Fruit fly (Drosophila melanogaster) whole organism, wandering third instar larva: Measurements from ENCODE around the gene Spec2.

Source experiments
- Abd-B ChIP-seq: fragments of >200 bp; optimal IDR thresholded peaks from 2 replicates; lab custom pipeline; 2017; ENCODE audit warnings: missing biosample characterization, missing genetic modification characterization
- CG32264 ChIP-seq: fragments of 200-800 bp; sonication (Bioruptor generic); optimal IDR thresholded peaks from 2 replicates; lab custom pipeline; 2016; ENCODE audit warnings: missing biosample characterization, missing genetic modification characterization
- CG9705 ChIP-seq: fragments of 200-800 bp; sonication (Bioruptor generic); optimal IDR thresholded peaks from 2 replicates; lab custom pipeline; 2018; ENCODE audit warnings: missing biosample characterization, mild to moderate bottlenecking, missing genetic modification characterization
- CrebA ChIP-seq: fragments of 200-800 bp; sonication (Bioruptor generic); optimal IDR thresholded peaks from 2 replicates; lab custom pipeline; 2016; ENCODE audit warnings: missing biosample characterization, mild to moderate bottlenecking, missing genetic modification characterization, borderline replicate concordance
- Dfd ChIP-seq: fragments of >200 bp; optimal IDR thresholded peaks from 2 replicates; lab custom pipeline; 2017; ENCODE audit warnings: missing biosample characterization, missing genetic modification characterization
- Dif ChIP-seq: fragments of 200-275, 200-300 bp; sonication (Bioruptor generic); optimal IDR thresholded peaks from 2 replicates; lab custom pipeline; 2018; ENCODE audit warnings: missing biosample characterization, missing genetic modification characterization; ENCODE audit not compliant: partially characterized antibody
- GATAd ChIP-seq: sonication (Bioruptor generic); optimal IDR thresholded peaks from 2 replicates; lab custom pipeline; 2016; ENCODE audit warnings: missing biosample characterization, missing genetic modification characterization
- HLH106 ChIP-seq: fragments of 200-800 bp; optimal IDR thresholded peaks from 3 replicates; lab custom pipeline; 2019; ENCODE audit warnings: missing biosample characterization, mild to moderate bottlenecking, missing genetic modification characterization, moderate library complexity
- Hnf4 ChIP-seq: fragments of 200-800 bp; sonication (Bioruptor generic); optimal IDR thresholded peaks from 2 replicates; lab custom pipeline; 2016; ENCODE audit warnings: missing biosample characterization, mild to moderate bottlenecking, missing genetic modification characterization
- Hr78 ChIP-seq: fragments of >200 bp; optimal IDR thresholded peaks from 2 replicates; lab custom pipeline; 2017; ENCODE audit warnings: missing biosample characterization, missing genetic modification characterization
- Hr83 ChIP-seq: fragments of 200-300 bp; sonication (Bioruptor generic); optimal IDR thresholded peaks from 2 replicates; lab custom pipeline; 2016; ENCODE audit warnings: missing biosample characterization, mild to moderate bottlenecking, missing genetic modification characterization, moderate library complexity; ENCODE audit not compliant: poor library complexity, severe bottlenecking
- Jra ChIP-seq: sonication (Bioruptor generic); optimal IDR thresholded peaks from 2 replicates; lab custom pipeline; 2016; ENCODE audit warnings: missing biosample characterization, missing genetic modification characterization
- Mio ChIP-seq: sonication (Bioruptor generic); optimal IDR thresholded peaks from 2 replicates; lab custom pipeline; 2016; ENCODE audit warnings: missing biosample characterization, missing genetic modification characterization
- Myc ChIP-seq: fragments of >200 bp; optimal IDR thresholded peaks from 2 replicates; lab custom pipeline; 2017
- N ChIP-seq: fragments of >200 bp; optimal IDR thresholded peaks from 2 replicates; lab custom pipeline; 2018; ENCODE audit warnings: missing biosample characterization, missing external identifiers, missing genetic modification characterization
- OdsH ChIP-seq: fragments of 200-800 bp; sonication (Bioruptor generic); optimal IDR thresholded peaks from 2 replicates; lab custom pipeline; 2016; ENCODE audit warnings: missing biosample characterization, mild to moderate bottlenecking, missing genetic modification characterization
- Rel ChIP-seq, 2 experiments: fragments of 200-800 bp; sonication (Bioruptor generic) in 1 of 2; optimal IDR thresholded peaks; 2 replicates in 1 of 2; 3 replicates in 1 of 2; lab custom pipeline; 2016 to 2019; ENCODE audit warnings: mild to moderate bottlenecking in 2 of 2, missing biosample characterization in 2 of 2, missing genetic modification characterization in 2 of 2, moderate library complexity in 1 of 2
- Sp1 ChIP-seq: fragments of 200-800 bp; sonication (Bioruptor generic); optimal IDR thresholded peaks from 3 replicates; lab custom pipeline; 2019; ENCODE audit warnings: missing biosample characterization, mild to moderate bottlenecking, missing genetic modification characterization, moderate library complexity
- Vsx2 ChIP-seq: fragments of 200-300, 225-300 bp; sonication (Bioruptor generic); optimal IDR thresholded peaks from 2 replicates; lab custom pipeline; 2018; ENCODE audit warnings: missing biosample characterization, missing genetic modification characterization; ENCODE audit not compliant: partially characterized antibody
- br ChIP-seq: fragments of 200-800 bp; sonication (Bioruptor generic); optimal IDR thresholded peaks from 2 replicates; lab custom pipeline; 2016; ENCODE audit warnings: missing biosample characterization, missing genetic modification characterization
- brk ChIP-seq: fragments of 200-800 bp; sonication (Bioruptor generic); optimal IDR thresholded peaks from 2 replicates; lab custom pipeline; 2016; ENCODE audit warnings: missing biosample characterization, mild to moderate bottlenecking, missing genetic modification characterization
- dl ChIP-seq, 2 experiments: fragments of 175-275, 200-275 bp in 1 of 2; fragments of 200-275 bp in 1 of 2; sonication (Bioruptor generic); optimal IDR thresholded peaks; lab custom pipeline; 2018; ENCODE audit warnings: mild to moderate bottlenecking in 2 of 2, missing biosample characterization in 2 of 2, missing genetic modification characterization in 2 of 2, moderate library complexity in 2 of 2; ENCODE audit not compliant: partially characterized antibody in 2 of 2, insufficient read depth in 1 of 2
- dmrt93B ChIP-seq: fragments of 200-800 bp; sonication (Bioruptor generic); optimal IDR thresholded peaks from 2 replicates; lab custom pipeline; 2018; ENCODE audit warnings: missing biosample characterization, mild to moderate bottlenecking, missing genetic modification characterization
- dsf ChIP-seq: sonication (Bioruptor generic); optimal IDR thresholded peaks from 2 replicates; lab custom pipeline; 2016; ENCODE audit warnings: missing biosample characterization, missing genetic modification characterization, borderline replicate concordance
- ey ChIP-seq: fragments of 200-800 bp; sonication (Bioruptor generic); optimal IDR thresholded peaks from 2 replicates; lab custom pipeline; 2016; ENCODE audit warnings: missing biosample characterization, missing genetic modification characterization
- foxo ChIP-seq, 2 experiments: fragments of 200-800 bp; sonication (Bioruptor generic); optimal IDR thresholded peaks; 2 replicates in 1 of 2; 3 replicates in 1 of 2; lab custom pipeline; 2016 to 2017; ENCODE audit warnings: missing biosample characterization in 2 of 2, missing genetic modification characterization in 2 of 2
- fru ChIP-seq: fragments of 200-800 bp; sonication (Bioruptor generic); optimal IDR thresholded peaks from 3 replicates; lab custom pipeline; 2016; ENCODE audit warnings: missing biosample characterization, mild to moderate bottlenecking, missing genetic modification characterization
- h ChIP-seq: fragments of 200-800 bp; sonication (Bioruptor generic); optimal IDR thresholded peaks from 3 replicates; lab custom pipeline; 2016; ENCODE audit warnings: missing biosample characterization, mild to moderate bottlenecking, missing genetic modification characterization
- jim ChIP-seq: fragments of 175-275, 200-325 bp; sonication (Bioruptor generic); optimal IDR thresholded peaks from 2 replicates; lab custom pipeline; 2016; ENCODE audit warnings: missing biosample characterization, mild to moderate bottlenecking, missing genetic modification characterization
- lola ChIP-seq: fragments of >200 bp; optimal IDR thresholded peaks from 2 replicates; lab custom pipeline; 2017; ENCODE audit warnings: missing biosample characterization, missing genetic modification characterization
- pan ChIP-seq: fragments of >200 bp; optimal IDR thresholded peaks from 2 replicates; lab custom pipeline; 2017
- psq ChIP-seq: fragments of 200-800 bp; sonication (Bioruptor generic); optimal IDR thresholded peaks from 3 replicates; lab custom pipeline; 2017; ENCODE audit warnings: missing biosample characterization, mild to moderate bottlenecking, missing genetic modification characterization, moderate library complexity
- rgr ChIP-seq: fragments of 200-800 bp; sonication (Bioruptor generic); optimal IDR thresholded peaks from 3 replicates; lab custom pipeline; 2016; ENCODE audit warnings: missing biosample characterization, mild to moderate bottlenecking, missing genetic modification characterization
- sage ChIP-seq: fragments of 200-800 bp; sonication (Bioruptor generic); optimal IDR thresholded peaks from 2 replicates; lab custom pipeline; 2016; ENCODE audit warnings: missing biosample characterization, mild to moderate bottlenecking, missing genetic modification characterization
- sv ChIP-seq: fragments of 200-800 bp; sonication (Bioruptor generic); optimal IDR thresholded peaks from 3 replicates; lab custom pipeline; 2016; ENCODE audit warnings: missing biosample characterization, missing genetic modification characterization
- tai ChIP-seq: sonication (Bioruptor generic); optimal IDR thresholded peaks from 2 replicates; lab custom pipeline; 2016; ENCODE audit warnings: missing biosample characterization, missing genetic modification characterization
- usp ChIP-seq: fragments of >200 bp; optimal IDR thresholded peaks from 2 replicates; lab custom pipeline; 2017; ENCODE audit warnings: missing biosample characterization, missing genetic modification characterization
- woc ChIP-seq: sonication (Bioruptor generic); optimal IDR thresholded peaks from 2 replicates; lab custom pipeline; 2016; ENCODE audit warnings: missing biosample characterization, mild to moderate bottlenecking, missing genetic modification characterization

Gene Spec2

dm6 chr3R:5669740-5670659 is 46.1 kb upstream of the Spec2 start:
- TF ChIP-seq Abd-B (GFP tag; lab: Kevin White, UChicago) (no peak), psq (GFP tag; lab: Kevin White, UChicago) (peak; percentile 60)
- TF ChIP-seq, all 38 proteins: peak for 1

- peak; percentile 19 to 94 for TF ChIP-seq foxo (GFP tag; optimal IDR thresholded peaks at IDR 0.05; lab: Kevin White, UChicago)
- TF ChIP-seq dmrt93B (GFP tag; lab: Kevin White, UChicago): peak; percentile 87
- TF ChIP-seq sage (GFP tag; lab: Kevin White, UChicago): peak; percentile 54
- TF ChIP-seq dl (GFP tag; optimal IDR thresholded peaks at IDR 0.05; lab: Kevin White, UChicago; ENCODE audit: insufficient read depth in 1 of 2, partially characterized antibody in 2 of 2): no peak
- TF ChIP-seq Rel (GFP tag; optimal IDR thresholded peaks at IDR 0.05; lab: Kevin White, UChicago): no peak
- TF ChIP-seq Rel (tag; optimal IDR thresholded peaks at IDR 0.05; lab: Kevin White, UChicago): peak; percentile 61
- TF ChIP-seq Dif (GFP tag; lab: Kevin White, UChicago): no peak
- no peak for TF ChIP-seq N
- no peak for TF ChIP-seq pan (lab: Kevin White, UChicago)
- peak; percentile 66 for TF ChIP-seq Jra (GFP tag; lab: Kevin White, UChicago)
- peak; percentile 85 for TF ChIP-seq GATAd (GFP tag; lab: Kevin White, UChicago)
- TF ChIP-seq ey (GFP tag; lab: Kevin White, UChicago): peak; percentile 92
- peak; percentile 88 for TF ChIP-seq Sp1 (GFP tag; lab: Kevin White, UChicago)
- no peak for TF ChIP-seq Mio (GFP tag; lab: Kevin White, UChicago)
- no peak for TF ChIP-seq lola
- TF ChIP-seq CG32264: peak; percentile 45
- TF ChIP-seq jim (GFP tag; lab: Kevin White, UChicago): no peak
- TF ChIP-seq br (GFP tag; lab: Kevin White, UChicago): peak; percentile 87
- no peak for TF ChIP-seq Vsx2
- no peak for TF ChIP-seq tai (GFP tag; lab: Kevin White, UChicago)
- peak; percentile 90 for TF ChIP-seq h (GFP tag; lab: Kevin White, UChicago)
- TF ChIP-seq brk (GFP tag; lab: Kevin White, UChicago): peak; percentile 77
- TF ChIP-seq HLH106 (tag; lab: Kevin White, UChicago): peak; percentile 95
- TF ChIP-seq fru (GFP tag; lab: Kevin White, UChicago): peak; percentile 89
- TF ChIP-seq Myc: peak; percentile 9
- peak; percentile 88 for TF ChIP-seq Hnf4 (GFP tag; lab: Kevin White, UChicago)
- peak; percentile 18 for TF ChIP-seq Dfd
- TF ChIP-seq usp: no peak
- TF ChIP-seq OdsH: peak; percentile 86
- TF ChIP-seq CG9705: peak; percentile 91
- peak; percentile 91 for TF ChIP-seq rgr (GFP tag; lab: Kevin White, UChicago)
- TF ChIP-seq Abd-B (GFP tag; lab: Kevin White, UChicago): no peak
- TF ChIP-seq CrebA (GFP tag; lab: Kevin White, UChicago): no peak
- peak; percentile 81 for TF ChIP-seq psq (GFP tag; lab: Kevin White, UChicago)
- no peak for TF ChIP-seq Hr78 (GFP tag; lab: Kevin White, UChicago)
- TF ChIP-seq woc (GFP tag; lab: Kevin White, UChicago): peak; percentile 68
- TF ChIP-seq Hr83 (GFP tag; lab: Kevin White, UChicago): peak; percentile 31
- TF ChIP-seq dsf (GFP tag; lab: Kevin White, UChicago): peak; percentile 85
- TF ChIP-seq sv (GFP tag; lab: Kevin White, UChicago): peak; percentile 89
- TF ChIP-seq, all 38 proteins: peak for 25
These were observed 45.2 kb upstream of the Spec2 start, which contains the start of the genes Xe7 and Atg17 for dm6 chr3R:5668928-5669739. Xe7 (minus strand) TSS chr3R:5669334. Atg17 (plus strand) TSS chr3R:5669713.
